Fruit fly (Drosophila melanogaster) whole organism, prepupa: ENCODE measurements around the gene Elo68alpha.

Experiments
- Blimp-1 ChIP-seq: fragments of 200-800 bp; sonication (Bioruptor generic); optimal IDR thresholded peaks from 3 replicates; lab custom pipeline; 2017; ENCODE audit warnings: missing biosample characterization, missing genetic modification characterization, mild to moderate bottlenecking, moderate library complexity, missing genetic modification reagents
- CG16779 ChIP-seq: fragments of 200-800 bp; sonication (Bioruptor generic); optimal IDR thresholded peaks from 3 replicates; lab custom pipeline; 2017; ENCODE audit warnings: missing biosample characterization, mild to moderate bottlenecking, missing genetic modification characterization
- CG3919 ChIP-seq: fragments of 200-800 bp; sonication (Bioruptor generic); optimal IDR thresholded peaks from 3 replicates; lab custom pipeline; 2016; ENCODE audit warnings: missing biosample characterization, missing genetic modification characterization
- CG6163 ChIP-seq: fragments of 200-800 bp; sonication (Bioruptor generic); IDR thresholded peaks from 3 replicates; pipeline ENCODE4 v1.3.6; 2022; ENCODE audit warnings: missing biosample characterization, missing genetic modification characterization
- CG6854 ChIP-seq: fragments of 200-800 bp; sonication (Bioruptor generic); optimal IDR thresholded peaks from 2 replicates; lab custom pipeline; 2017; ENCODE audit warnings: missing biosample characterization, mild to moderate bottlenecking, missing genetic modification characterization
- CG9139 ChIP-seq: fragments of 200-800 bp; sonication (Bioruptor generic); optimal IDR thresholded peaks from 3 replicates; lab custom pipeline; 2017; ENCODE audit warnings: missing biosample characterization, mild to moderate bottlenecking, missing genetic modification characterization
- Ets21C ChIP-seq: fragments of 200-800 bp; sonication (Bioruptor generic); optimal IDR thresholded peaks from 3 replicates; lab custom pipeline; 2016; ENCODE audit warnings: missing biosample characterization, missing genetic modification characterization
- Gug ChIP-seq: fragments of 200-800 bp; sonication (Bioruptor generic); IDR thresholded peaks from 2 replicates; pipeline ENCODE4 v1.3.6; 2022; ENCODE audit warnings: missing biosample characterization, missing genetic modification characterization
- Met ChIP-seq: fragments of 200-800 bp; sonication (Bioruptor generic); optimal IDR thresholded peaks from 3 replicates; lab custom pipeline; 2016; ENCODE audit warnings: missing biosample characterization, missing genetic modification characterization
- achi ChIP-seq: fragments of 200-800 bp; sonication (Bioruptor generic); optimal IDR thresholded peaks from 3 replicates; lab custom pipeline; 2016; ENCODE audit warnings: missing biosample characterization, missing genetic modification characterization
- pdm3 ChIP-seq: fragments of 200-800 bp; sonication (Bioruptor generic); optimal IDR thresholded peaks from 3 replicates; lab custom pipeline; 2016; ENCODE audit warnings: missing biosample characterization, missing genetic modification characterization
- ss ChIP-seq, 2 experiments: fragments of 200-800 bp; sonication (Bioruptor generic); optimal IDR thresholded peaks; 2 replicates in 1 of 2; 3 replicates in 1 of 2; lab custom pipeline; 2017 to 2018; ENCODE audit warnings: mild to moderate bottlenecking in 2 of 2, missing biosample characterization in 2 of 2, missing genetic modification characterization in 2 of 2, moderate library complexity in 1 of 2
- svp ChIP-seq: fragments of 200-800 bp; sonication (Bioruptor generic); peaks from one replicate; lab custom pipeline; 2016; ENCODE audit warnings: missing biosample characterization, missing genetic modification characterization
- vri ChIP-seq: fragments of 200-800 bp; sonication (Bioruptor generic); optimal IDR thresholded peaks from 3 replicates; lab custom pipeline; 2016; ENCODE audit warnings: missing biosample characterization, mild to moderate bottlenecking, missing genetic modification characterization

- TF ChIP-seq ss (GFP tag; optimal IDR thresholded peaks at IDR 0.05; lab: Kevin White, UChicago) (peak; percentile 52 to 62), CG16779 (tag; lab: Kevin White, UChicago) (peak; percentile 33), Blimp-1 (GFP tag; lab: Kevin White, UChicago) (peak; percentile 9), CG6163 (GFP tag; lab: Robert Waterston, UW) (peak; percentile 70), svp (GFP tag; lab: Kevin White, UChicago) (no peak), achi (GFP tag; lab: Kevin White, UChicago) (peak; percentile 73), pdm3 (peak; percentile 78), vri (GFP tag; lab: Kevin White, UChicago) (peak; percentile 51), Met (GFP tag; lab: Kevin White, UChicago) (peak; percentile 79), CG3919 (GFP tag; lab: Kevin White, UChicago) (peak; percentile 75), Gug (GFP tag; lab: Robert Waterston, UW) (peak; percentile 41), CG9139 (GFP tag; lab: Kevin White, UChicago) (peak; percentile 65), CG6854 (GFP tag; lab: Kevin White, UChicago) (peak; percentile 19), Ets21C (GFP tag; lab: Kevin White, UChicago) (peak; percentile 35)
These were observed 41.6 kb downstream of the Elo68alpha start, which contains the start of the genes CG6321 and Blos2 for dm6 chr3L:11061200-11061599.
